Worm (Caenorhabditis elegans): ENCODE data around the gene T19C3.7.

ce11 chrIII:626091-626490 is 9.9 kb downstream of the T19C3.7 start:
- TF ChIP-seq F33H1.4 (GFP tag; IDR thresholded peaks at IDR 0.05) (no peak), dpl-1 (GFP tag; optimal IDR thresholded peaks at IDR 0.05) (no peak), ccch-3 (GFP tag; optimal IDR thresholded peaks at IDR 0.05) (no peak)
